Worm (Caenorhabditis elegans) whole organism, L4/young adult: Measurements from ENCODE around the gene crb-3.

Source experiments
- W03F9.2 ChIP-seq: fragments of 150-350 bp; optimal IDR thresholded peaks from 2 replicates; lab custom pipeline; 2014; ENCODE audit warnings: missing biosample characterization, missing genetic modification characterization
- dao-5 ChIP-seq: sonication (generic microtip); optimal IDR thresholded peaks from 2 replicates; lab custom pipeline; 2016; ENCODE audit warnings: missing genotype, missing genetic modification characterization, moderate library complexity, missing compliant biosample characterization
- him-1 ChIP-seq: sonication (generic microtip); optimal IDR thresholded peaks from 2 replicates; lab custom pipeline; 2016; ENCODE audit warnings: missing genotype, missing genetic modification reagents, missing genetic modification characterization, missing compliant biosample characterization

DNA sequence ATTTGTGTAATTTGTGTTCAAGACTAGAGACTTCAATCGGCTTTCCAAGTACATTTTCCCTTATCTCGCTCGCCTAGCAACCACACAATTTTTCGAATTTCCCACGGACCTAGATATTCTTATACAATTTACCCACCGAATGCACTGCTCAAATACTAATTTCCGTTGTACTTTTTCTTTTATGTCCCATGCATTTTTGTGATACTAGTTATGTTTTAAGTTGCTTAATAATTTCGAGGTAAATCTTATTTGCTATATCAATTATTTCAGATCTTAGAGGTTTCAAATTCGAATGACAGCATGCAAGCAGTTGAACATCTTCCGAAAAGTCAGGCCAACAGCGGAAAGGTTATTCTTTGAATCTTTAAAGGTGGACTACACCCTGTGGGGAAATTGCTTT, 56.0 kb downstream of the crb-3 start, which contains the start of gene F18G5.1:
- TF ChIP-seq W03F9.2 (no peak), him-1 (tag; lab: Kevin White, UChicago) (no peak), dao-5 (tag; lab: Kevin White, UChicago) (no peak)
